Fruit fly (Drosophila melanogaster) whole organism, embryonic: ENCODE results near the gene Ac3.

Experiments
- Asciz ChIP-seq: fragments of 200-800 bp; sonication (Bioruptor generic); optimal IDR thresholded peaks from 2 replicates; lab custom pipeline; 2017; ENCODE audit warnings: missing biosample characterization, mild to moderate bottlenecking, missing genetic modification characterization, missing genetic modification reagents
- C15 ChIP-seq: fragments of 200-800 bp; sonication (Bioruptor generic); IDR thresholded peaks from 3 replicates; pipeline ENCODE4 v1.3.6; 2022; ENCODE audit warnings: missing biosample characterization, missing genetic modification characterization
- CG11695 ChIP-seq: fragments of 200-800 bp; sonication (Bioruptor generic); IDR thresholded peaks from 3 replicates; pipeline ENCODE4 v1.3.6; 2022; ENCODE audit warnings: missing biosample characterization, missing genetic modification characterization
- CG12769 ChIP-seq: fragments of 200-800 bp; sonication (Bioruptor generic); optimal IDR thresholded peaks from 2 replicates; lab custom pipeline; 2019; ENCODE audit warnings: missing biosample characterization, mild to moderate bottlenecking, missing genetic modification characterization, moderate library complexity
- CG13296 ChIP-seq: fragments of 200-800 bp; sonication (Bioruptor generic); optimal IDR thresholded peaks from 3 replicates; lab custom pipeline; 2018; ENCODE audit warnings: missing biosample characterization, mild to moderate bottlenecking, missing genetic modification characterization
- CG13894 ChIP-seq: fragments of 200-800 bp; sonication (Bioruptor generic); optimal IDR thresholded peaks from 3 replicates; lab custom pipeline; 2018; ENCODE audit warnings: missing biosample characterization, mild to moderate bottlenecking, missing genetic modification characterization, moderate library complexity
- CG14441 ChIP-seq: fragments of 200-800 bp; sonication (Bioruptor generic); IDR thresholded peaks from 2 replicates; pipeline ENCODE4 v1.3.6; 2022; ENCODE audit warnings: missing biosample characterization, missing genetic modification characterization
- CG33557 ChIP-seq: fragments of 200-800 bp; sonication (Bioruptor generic); optimal IDR thresholded peaks from 2 replicates; lab custom pipeline; 2019; ENCODE audit warnings: missing biosample characterization, mild to moderate bottlenecking, missing genetic modification characterization, moderate library complexity
- CG3407 ChIP-seq: fragments of 200-800 bp; sonication (Bioruptor generic); optimal IDR thresholded peaks from 2 replicates; lab custom pipeline; 2018; ENCODE audit warnings: missing biosample characterization, mild to moderate bottlenecking, missing genetic modification characterization
- CG42726 ChIP-seq: fragments of 200-800 bp; sonication (Bioruptor generic); IDR thresholded peaks from 2 replicates; pipeline ENCODE4 v1.3.6; 2022; ENCODE audit warnings: missing biosample characterization, missing genetic modification characterization; ENCODE audit not compliant: partially characterized antibody
- CG9215 ChIP-seq: fragments of 200-800 bp; sonication (Bioruptor generic); IDR thresholded peaks from 2 replicates; pipeline ENCODE4 v1.3.6; 2022; ENCODE audit warnings: missing biosample characterization, missing genetic modification characterization
- CTCF ChIP-seq: fragments of 200-800 bp; sonication (Bioruptor generic); optimal IDR thresholded peaks from 2 replicates; lab custom pipeline; 2017; ENCODE audit warnings: missing biosample characterization, mild to moderate bottlenecking, missing genetic modification characterization, moderate library complexity
- Camta ChIP-seq: fragments of 200-800 bp; sonication (Bioruptor generic); optimal IDR thresholded peaks from 2 replicates; lab custom pipeline; 2016; ENCODE audit warnings: missing biosample characterization, missing genetic modification characterization
- CoRest ChIP-seq: fragments of 200-800 bp; sonication (Bioruptor generic); optimal IDR thresholded peaks from 3 replicates; lab custom pipeline; 2018; ENCODE audit warnings: missing biosample characterization, mild to moderate bottlenecking, missing genetic modification characterization, moderate library complexity
- Dbx ChIP-seq: fragments of 200-800 bp; sonication (Bioruptor generic); IDR thresholded peaks from 3 replicates; pipeline ENCODE4 v1.3.6; 2022; ENCODE audit warnings: missing biosample characterization, missing genetic modification characterization
- Drgx ChIP-seq: fragments of 200-800 bp; sonication (Bioruptor generic); IDR thresholded peaks from 2 replicates; pipeline ENCODE4 v1.3.6; 2022; ENCODE audit warnings: missing biosample characterization, missing genetic modification characterization
- H2.0 ChIP-seq: fragments of 200-800 bp; sonication (Bioruptor generic); IDR thresholded peaks from 2 replicates; pipeline ENCODE4 v1.3.6; 2022; ENCODE audit warnings: missing biosample characterization, missing genetic modification characterization
- HmgD ChIP-seq: fragments of 200-800 bp; sonication (Bioruptor generic); optimal IDR thresholded peaks from 3 replicates; lab custom pipeline; 2016; ENCODE audit warnings: missing biosample characterization, missing genetic modification characterization
- Mes4 ChIP-seq: fragments of 200-800 bp; sonication (Bioruptor generic); optimal IDR thresholded peaks from 2 replicates; lab custom pipeline; 2016; ENCODE audit warnings: missing biosample characterization, missing genetic modification characterization
- Nf-YC ChIP-seq: fragments of 200-800 bp; optimal IDR thresholded peaks from 3 replicates; lab custom pipeline; 2019; ENCODE audit warnings: missing biosample characterization, mild to moderate bottlenecking, missing genetic modification characterization, moderate library complexity
- Pdp1 ChIP-seq, 2 experiments: fragments of 200-800 bp; sonication (Bioruptor generic); optimal IDR thresholded peaks; 3 replicates each; lab custom pipeline; 2016; ENCODE audit warnings: missing biosample characterization in 2 of 2, missing genetic modification characterization in 2 of 2, mild to moderate bottlenecking in 1 of 2, moderate library complexity in 1 of 2
- Rfx ChIP-seq: fragments of 200-800 bp; sonication (Bioruptor generic); IDR thresholded peaks from 2 replicates; pipeline ENCODE4 v1.3.6; 2022; ENCODE audit warnings: missing biosample characterization, missing genetic modification characterization
- Six4 ChIP-seq: fragments of 200-800 bp; sonication (Bioruptor generic); optimal IDR thresholded peaks from 2 replicates; lab custom pipeline; 2016; ENCODE audit warnings: missing biosample characterization, missing genetic modification characterization
- Sox100B ChIP-seq: fragments of 200-800 bp; sonication (Bioruptor generic); optimal IDR thresholded peaks from 3 replicates; lab custom pipeline; 2018; ENCODE audit warnings: missing biosample characterization, mild to moderate bottlenecking, missing genetic modification characterization
- Sox102F ChIP-seq: fragments of 200-800 bp; sonication (Bioruptor generic); optimal IDR thresholded peaks from 2 replicates; lab custom pipeline; 2018; ENCODE audit warnings: missing biosample characterization, mild to moderate bottlenecking, missing genetic modification characterization, moderate library complexity
- TFAM ChIP-seq: fragments of 200-800 bp; sonication (Bioruptor generic); optimal IDR thresholded peaks from 2 replicates; lab custom pipeline; 2017; ENCODE audit warnings: missing biosample characterization, missing genetic modification characterization, inconsistent platforms
- Xbp1 ChIP-seq: fragments of 200-800 bp; sonication (Bioruptor generic); optimal IDR thresholded peaks from 3 replicates; lab custom pipeline; 2016; ENCODE audit warnings: missing biosample characterization, mild to moderate bottlenecking, missing genetic modification characterization
- ara ChIP-seq: fragments of 200-800 bp; sonication (Bioruptor generic); IDR thresholded peaks from 2 replicates; pipeline ENCODE4 v1.3.6; 2022; ENCODE audit warnings: missing biosample characterization, missing genetic modification characterization
- bab2 ChIP-seq: fragments of 200-800 bp; sonication (Bioruptor generic); optimal IDR thresholded peaks from 2 replicates; lab custom pipeline; 2016; ENCODE audit warnings: missing biosample characterization, missing genetic modification characterization
- br ChIP-seq: fragments of >200 bp; optimal IDR thresholded peaks from 2 replicates; lab custom pipeline; 2017
- cad ChIP-seq: fragments of >200 bp; optimal IDR thresholded peaks from 2 replicates; lab custom pipeline; 2017; ENCODE audit warnings: missing biosample characterization, missing genetic modification characterization
- chif ChIP-seq, 2 experiments: fragments of 200-800 bp; sonication (Bioruptor generic); optimal IDR thresholded peaks; 3 replicates each; lab custom pipeline; 2016; ENCODE audit warnings: missing biosample characterization in 2 of 2, missing genetic modification characterization in 2 of 2
- dysf ChIP-seq: fragments of 200-800 bp; sonication (Bioruptor generic); IDR thresholded peaks from 3 replicates; pipeline ENCODE4 v1.3.6; 2022; ENCODE audit warnings: missing biosample characterization, missing genetic modification characterization
- gsb-n ChIP-seq: fragments of 200-800 bp; sonication (Bioruptor generic); optimal IDR thresholded peaks from 3 replicates; lab custom pipeline; 2018; ENCODE audit warnings: missing biosample characterization, mild to moderate bottlenecking, missing genetic modification characterization
- hb ChIP-seq: fragments of 200-800 bp; sonication (Bioruptor generic); IDR thresholded peaks from 3 replicates; pipeline ENCODE4 v1.3.6; 2022; ENCODE audit warnings: missing biosample characterization, missing genetic modification characterization; ENCODE audit not compliant: partially characterized antibody
- kay ChIP-seq: fragments of 200-800 bp; sonication (Bioruptor generic); optimal IDR thresholded peaks from 2 replicates; lab custom pipeline; 2016; ENCODE audit warnings: missing biosample characterization, missing genetic modification characterization
- prd ChIP-seq, 3 experiments: fragments of >200 bp in 2 of 3; fragments of 200-800 bp in 1 of 3; sonication (Bioruptor generic) in 1 of 3; optimal IDR thresholded peaks in 2 of 3; IDR thresholded peaks in 1 of 3; 2 replicates in 2 of 3; 3 replicates in 1 of 3; pipeline versions ENCODE4 v1.3.6 to Lab custom; 2017 to 2022; ENCODE audit warnings: missing biosample characterization in 1 of 3, missing genetic modification characterization in 1 of 3
- sqz ChIP-seq: fragments of 200-800 bp; sonication (Bioruptor generic); optimal IDR thresholded peaks from 3 replicates; lab custom pipeline; 2018; ENCODE audit warnings: missing biosample characterization, mild to moderate bottlenecking, missing genetic modification characterization
- tio ChIP-seq: fragments of 200-800 bp; sonication (Bioruptor generic); optimal IDR thresholded peaks from 2 replicates; lab custom pipeline; 2017; ENCODE audit warnings: missing biosample characterization, missing genetic modification characterization, inconsistent platforms
- trh ChIP-seq: fragments of 200-800 bp; sonication (Bioruptor generic); optimal IDR thresholded peaks from 2 replicates; lab custom pipeline; 2016; ENCODE audit warnings: missing biosample characterization, missing genetic modification characterization
- zen ChIP-seq: fragments of 200-800 bp; sonication (Bioruptor generic); optimal IDR thresholded peaks from 3 replicates; lab custom pipeline; 2018; ENCODE audit warnings: missing biosample characterization, mild to moderate bottlenecking, missing genetic modification characterization, moderate library complexity

The Ac3 gene

dm6 chr2L:21618738-21619431 is 13.5 kb upstream of the Ac3 start (continued):
- TF ChIP-seq CG14441 (GFP tag; lab: Robert Waterston, UW) (no peak), CG33557 (GFP tag; lab: Kevin White, UChicago) (peak; percentile 22), Asciz (GFP tag; lab: Kevin White, UChicago) (no peak), CG9215 (GFP tag; lab: Robert Waterston, UW) (no peak), HmgD (no peak), H2.0 (GFP tag; lab: Robert Waterston, UW) (no peak), CG13894 (tag; lab: Kevin White, UChicago) (peak; percentile 34), Sox102F (no peak), br (lab: Kevin White, UChicago) (no peak), CTCF (no peak), bab2 (GFP tag; lab: Kevin White, UChicago) (peak; percentile 52), Drgx (no peak), Camta (GFP tag; lab: Kevin White, UChicago) (no peak), Rfx (GFP tag; lab: Robert Waterston, UW) (0 out of 2 replicates have a peak, but pooled peaks have one; percentile 27), chif (GFP tag; optimal IDR thresholded peaks at IDR 0.05; lab: Kevin White, UChicago) (peak in 1 of 2 experiments; percentile 52), ara (GFP tag; lab: Robert Waterston, UW) (no peak), CoRest (tag; lab: Kevin White, UChicago) (peak; percentile 44), CG11695 (peak; percentile 50; the same call in 2 of the 3 replicates), Xbp1 (peak; percentile 45), zen (tag; lab: Kevin White, UChicago) (peak; percentile 30), Nf-YC (tag; lab: Kevin White, UChicago) (no peak), trh (GFP tag; lab: Kevin White, UChicago) (no peak), sqz (GFP tag; lab: Kevin White, UChicago) (no peak), CG13296 (GFP tag; lab: Kevin White, UChicago) (no peak), Mes4 (no peak), tio (GFP tag; lab: Kevin White, UChicago) (peak; percentile 34), prd (optimal IDR thresholded peaks at IDR 0.05; lab: Kevin White, UChicago) (no peak), prd (GFP tag; IDR thresholded peaks at IDR 0.05; lab: Robert Waterston, UW) (peak; percentile 56; the same call in 1 of the 3 replicates), CG3407 (GFP tag; lab: Kevin White, UChicago) (no peak), dysf (GFP tag; lab: Robert Waterston, UW) (no peak), Sox100B (GFP tag; lab: Kevin White, UChicago) (peak; percentile 44), kay (peak; percentile 78), Six4 (GFP tag; lab: Kevin White, UChicago) (no peak), hb (GFP tag; lab: Robert Waterston, UW) (no peak), CG12769 (tag; lab: Kevin White, UChicago) (peak; percentile 53), CG42726 (GFP tag; lab: Robert Waterston, UW) (no peak), Dbx (no peak), C15 (GFP tag; lab: Robert Waterston, UW) (no peak), Pdp1 (GFP tag; optimal IDR thresholded peaks at IDR 0.05; lab: Kevin White, UChicago) (peak; percentile 46 to 91), TFAM (GFP tag; lab: Kevin White, UChicago) (no peak), cad (no peak), gsb-n (tag; lab: Kevin White, UChicago) (peak; percentile 26)
- TF ChIP-seq, all 482 proteins: peak for 159
